Worm (Caenorhabditis elegans) whole organism, L3 larva: ENCODE measurements around the gene Y110A2AL.4.

ENCODE experiments used
- R02D3.7 ChIP-seq: fragments of 150-350 bp; optimal IDR thresholded peaks from 2 replicates; lab custom pipeline; 2014; ENCODE audit warnings: missing biosample characterization, missing genetic modification characterization
- ZK546.5 ChIP-seq: sonication (generic microtip); optimal IDR thresholded peaks from 2 replicates; lab custom pipeline; 2017; ENCODE audit warnings: missing biosample characterization, missing genetic modification characterization
- ceh-16 ChIP-seq: sonication (generic microtip); optimal IDR thresholded peaks from 2 replicates; lab custom pipeline; 2017; ENCODE audit warnings: missing biosample characterization, missing genetic modification characterization
- ceh-28 ChIP-seq: fragments of 150-350 bp; optimal IDR thresholded peaks from 2 replicates; lab custom pipeline; 2014; ENCODE audit warnings: missing biosample characterization, missing genetic modification reagents, missing genetic modification characterization
- ceh-9 ChIP-seq: sonication (generic microtip); optimal IDR thresholded peaks from 2 replicates; lab custom pipeline; 2018; ENCODE audit warnings: missing biosample characterization, missing genetic modification characterization
- egl-27 ChIP-seq: sonication (generic microtip); optimal IDR thresholded peaks from 4 replicates; lab custom pipeline; 2017; ENCODE audit warnings: missing biosample characterization, missing genetic modification reagents, missing genetic modification characterization
- elt-2 ChIP-seq: sonication (generic microtip); optimal IDR thresholded peaks from 2 replicates; lab custom pipeline; 2016; ENCODE audit warnings: missing genetic modification reagents, mild to moderate bottlenecking, missing genetic modification characterization, missing compliant biosample characterization
- elt-3 ChIP-seq, 3 experiments: fragments of 150-350 bp in 1 of 3; sonication (generic microtip) in 2 of 3; optimal IDR thresholded peaks; 2 replicates in 2 of 3; 4 replicates in 1 of 3; lab custom pipeline; 2014 to 2017; ENCODE audit warnings: missing biosample characterization in 3 of 3, missing genetic modification characterization in 3 of 3
- nfya-1 ChIP-seq: sonication (generic microtip); optimal IDR thresholded peaks from 2 replicates; lab custom pipeline; 2017; ENCODE audit warnings: missing genetic modification characterization, mild to moderate bottlenecking, missing compliant biosample characterization, antibody characterized with exemption, moderate library complexity; ENCODE audit not compliant: insufficient read depth
- nhr-67 ChIP-seq: fragments of 150-350 bp; optimal IDR thresholded peaks from 2 replicates; lab custom pipeline; 2014; ENCODE audit warnings: missing biosample characterization, missing genetic modification characterization
- skn-1 ChIP-seq: fragments of 150-350 bp; optimal IDR thresholded peaks from 2 replicates; lab custom pipeline; 2014; ENCODE audit warnings: missing biosample characterization, missing genetic modification characterization
- unc-39 ChIP-seq: sonication (generic microtip); optimal IDR thresholded peaks from 4 replicates; lab custom pipeline; 2017; ENCODE audit warnings: missing biosample characterization, missing genetic modification characterization
- unc-62 ChIP-seq: fragments of 150-350 bp; sonication (generic microtip); optimal IDR thresholded peaks from 4 replicates; lab custom pipeline; 2014; ENCODE audit warnings: missing biosample characterization, missing genetic modification reagents, missing genetic modification characterization
- zag-1 ChIP-seq: fragments of 150-350 bp; optimal IDR thresholded peaks from 2 replicates; lab custom pipeline; 2014; ENCODE audit warnings: missing biosample characterization, missing genetic modification characterization

DNA sequence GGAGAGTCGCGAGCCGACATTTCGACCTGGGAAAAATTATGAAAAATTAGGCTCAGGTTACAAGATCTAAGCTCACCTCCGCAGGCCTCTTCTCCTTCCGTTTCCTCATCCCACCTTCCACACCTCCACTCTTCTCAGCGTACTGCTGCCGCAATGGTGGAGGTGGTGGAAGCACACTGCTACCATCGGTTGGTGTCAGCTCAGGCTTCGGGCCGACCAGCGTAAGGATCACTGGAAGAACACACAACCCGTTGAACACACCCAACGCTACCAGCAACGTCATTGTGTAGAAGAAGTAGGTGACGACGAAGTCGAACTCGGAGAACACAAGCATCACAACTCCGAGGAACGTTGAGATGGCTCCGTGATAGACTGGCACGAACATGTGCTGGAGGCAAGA lies 6.6 kb downstream of the Y110A2AL.4 start:
- TF ChIP-seq ZK546.5, result no peak
- no peak for TF ChIP-seq elt-3 (tag; optimal IDR thresholded peaks at IDR 0.05; lab: Kevin White, UChicago)
- TF ChIP-seq egl-27 (tag; lab: Kevin White, UChicago), result no peak
- TF ChIP-seq skn-1, result no peak
- TF ChIP-seq ceh-16 (tag; lab: Kevin White, UChicago), result no peak
- no peak for TF ChIP-seq unc-62
- no peak for TF ChIP-seq nhr-67
- TF ChIP-seq elt-2 (tag; lab: Kevin White, UChicago), result no peak
- no peak for TF ChIP-seq unc-39 (tag; lab: Kevin White, UChicago)
- no peak for TF ChIP-seq nfya-1 (tag; lab: Kevin White, UChicago)
- TF ChIP-seq zag-1 (tag; lab: Kevin White, UChicago), result no peak
- TF ChIP-seq ceh-9, result no peak
- no peak for TF ChIP-seq R02D3.7
- TF ChIP-seq ceh-28 (tag; lab: Kevin White, UChicago), result no peak
